Worm (Caenorhabditis elegans) whole organism, early embryonic: ENCODE results near the gene eef-1A.2.

ENCODE experiments used
- B0310.2 ChIP-seq: sonication (generic microtip); optimal IDR thresholded peaks from 2 replicates; lab custom pipeline; 2016; ENCODE audit warnings: mild to moderate bottlenecking, missing genetic modification characterization, missing compliant biosample characterization
- F13C5.2 ChIP-seq: sonication (generic microtip); optimal IDR thresholded peaks from 2 replicates; lab custom pipeline; 2017; ENCODE audit warnings: mild to moderate bottlenecking, missing genetic modification characterization, inconsistent platforms, missing compliant biosample characterization
- aly-1 ChIP-seq: sonication (generic microtip); optimal IDR thresholded peaks from 2 replicates; lab custom pipeline; 2016; ENCODE audit warnings: missing genetic modification characterization, missing compliant biosample characterization
- ama-1 ChIP-seq: fragments of 150-350 bp; optimal IDR thresholded peaks from 2 replicates; lab custom pipeline; 2014
- ceh-13 ChIP-seq: fragments of 200-800 bp; sonication (Bioruptor generic); optimal IDR thresholded peaks from 2 replicates; lab custom pipeline; 2018; ENCODE audit warnings: mild to moderate bottlenecking, missing genetic modification characterization, missing compliant biosample characterization
- ceh-36 ChIP-seq: sonication (generic microtip); optimal IDR thresholded peaks from 2 replicates; lab custom pipeline; 2016; ENCODE audit warnings: missing genetic modification characterization, inconsistent platforms, missing compliant biosample characterization
- ets-7 ChIP-seq: sonication (generic microtip); optimal IDR thresholded peaks from 2 replicates; lab custom pipeline; 2016; ENCODE audit warnings: missing genotype, missing genetic modification characterization, missing compliant biosample characterization
- flt-1 ChIP-seq: fragments of 200-800 bp; sonication (Bioruptor generic); IDR thresholded peaks from 2 replicates; pipeline ENCODE4 v1.3.6; 2022; ENCODE audit warnings: missing genetic modification characterization, missing compliant biosample characterization
- hmbx-1 ChIP-seq: sonication (generic microtip); optimal IDR thresholded peaks from 2 replicates; lab custom pipeline; 2016; ENCODE audit warnings: mild to moderate bottlenecking, missing genetic modification characterization, missing compliant biosample characterization
- hmg-4 ChIP-seq: fragments of 200-800 bp; sonication (Bioruptor generic); optimal IDR thresholded peaks from 2 replicates; lab custom pipeline; 2018; ENCODE audit warnings: mild to moderate bottlenecking, missing genetic modification characterization, missing compliant biosample characterization
- hnd-1 ChIP-seq: sonication (generic microtip); optimal IDR thresholded peaks from 2 replicates; lab custom pipeline; 2016; ENCODE audit warnings: missing genetic modification characterization, missing compliant biosample characterization
- pes-1 ChIP-seq: fragments of 200-800 bp; sonication (Bioruptor generic); IDR thresholded peaks from 2 replicates; pipeline ENCODE4 v1.3.6; 2022; ENCODE audit warnings: missing genetic modification reagents, missing genetic modification characterization, missing compliant biosample characterization
- scrt-1 ChIP-seq: fragments of 200-800 bp; sonication (Bioruptor generic); IDR thresholded peaks from 2 replicates; pipeline ENCODE4 v1.3.6; 2022; ENCODE audit warnings: missing genetic modification characterization, missing compliant biosample characterization
- sea-1 ChIP-seq: fragments of 200-800 bp; sonication (Bioruptor generic); conservative IDR thresholded peaks from 2 replicates; pipeline ENCODE4 v1.3.6; 2022; ENCODE audit warnings: missing genetic modification characterization, missing compliant biosample characterization
- tbx-11 ChIP-seq: fragments of 200-800 bp; sonication (Bioruptor generic); IDR thresholded peaks from 2 replicates; pipeline ENCODE4 v1.3.6; 2022; ENCODE audit warnings: missing genetic modification characterization, missing compliant biosample characterization
- tbx-37 ChIP-seq: fragments of 200-800 bp; sonication (Bioruptor generic); conservative IDR thresholded peaks from 2 replicates; pipeline ENCODE4 v1.3.6; 2022; ENCODE audit warnings: missing genetic modification reagents, missing genetic modification characterization, missing compliant biosample characterization
- tra-4 ChIP-seq: sonication (generic microtip); optimal IDR thresholded peaks from 2 replicates; lab custom pipeline; 2017; ENCODE audit warnings: missing genetic modification characterization, missing compliant biosample characterization

The eef-1A.2 gene

ce11 chrX:7825707-7826106 lies 2.3 kb downstream of the eef-1A.2 start:
- TF ChIP-seq ets-7 = no peak
- TF ChIP-seq hmg-4 (GFP tag; lab: Kevin White, UChicago) = peak; percentile 14
- peak; percentile 60 for TF ChIP-seq ama-1 (lab: Kevin White, UChicago)

- TF ChIP-seq ets-7 (no peak), tbx-37 (no peak), pes-1 (no peak), aly-1 (no peak), ceh-36 (tag; lab: Kevin White, UChicago) (no peak), tra-4 (tag; lab: Kevin White, UChicago) (no peak), tbx-11 (GFP tag; lab: Robert Waterston, UW) (no peak), hnd-1 (tag; lab: Kevin White, UChicago) (no peak), sea-1 (GFP tag; lab: Robert Waterston, UW) (no peak), hmbx-1 (tag; lab: Kevin White, UChicago) (no peak), ceh-13 (GFP tag; lab: Kevin White, UChicago) (no peak), B0310.2 (tag; lab: Kevin White, UChicago) (no peak), F13C5.2 (tag; lab: Kevin White, UChicago) (no peak), flt-1 (no peak)
These were observed 3.3 kb downstream of the eef-1A.2 start for ce11 chrX:7826590-7827260.

- TF ChIP-seq B0310.2 (tag; lab: Kevin White, UChicago) (no peak), ets-7 (no peak), hmg-4 (GFP tag; lab: Kevin White, UChicago) (no peak), hmbx-1 (tag; lab: Kevin White, UChicago) (no peak), F13C5.2 (tag; lab: Kevin White, UChicago) (no peak), pes-1 (no peak), ama-1 (lab: Kevin White, UChicago) (no peak)
These were observed 4.5 kb downstream of the eef-1A.2 start for ce11 chrX:7827989-7828388.

- TF ChIP-seq F13C5.2 (tag; lab: Kevin White, UChicago) (no peak), ceh-13 (GFP tag; lab: Kevin White, UChicago) (no peak)
These were observed 10.7 kb downstream of the eef-1A.2 start, which contains the start of gene sul-3 for ce11 chrX:7834117-7834516. sul-3 (minus strand) TSS chrX:7834217.

ce11 chrX:7838582-7838981 lies 15.1 kb downstream of the eef-1A.2 start, which contains the start of gene nlp-101:
nlp-101 (plus strand) TSS chrX:7838882.
- TF ChIP-seq pes-1 (no peak), ama-1 (lab: Kevin White, UChicago) (no peak), ets-7 (no peak)

ce11 chrX:7839989-7840388 lies 16.5 kb downstream of the eef-1A.2 start:
- no peak for TF ChIP-seq tbx-37
- no peak for TF ChIP-seq sea-1 (GFP tag; lab: Robert Waterston, UW)
- TF ChIP-seq ceh-36 (tag; lab: Kevin White, UChicago) = no peak
- no peak for TF ChIP-seq ets-7
- TF ChIP-seq aly-1 = no peak
- no peak for TF ChIP-seq tra-4 (tag; lab: Kevin White, UChicago)
- TF ChIP-seq ceh-13 (GFP tag; lab: Kevin White, UChicago) = no peak
- no peak for TF ChIP-seq ama-1 (lab: Kevin White, UChicago)
- no peak for TF ChIP-seq scrt-1 (GFP tag; lab: Robert Waterston, UW)
- TF ChIP-seq tbx-11 (GFP tag; lab: Robert Waterston, UW) = no peak
- TF ChIP-seq hmg-4 (GFP tag; lab: Kevin White, UChicago) = no peak
- TF ChIP-seq hmbx-1 (tag; lab: Kevin White, UChicago) = no peak
- no peak for TF ChIP-seq B0310.2 (tag; lab: Kevin White, UChicago)
- no peak for TF ChIP-seq flt-1
- TF ChIP-seq hnd-1 (tag; lab: Kevin White, UChicago) = no peak

ce11 chrX:7842241-7842640 lies 18.8 kb downstream of the eef-1A.2 start, which contains the start of gene idpp-11:
idpp-11 (plus strand) TSS chrX:7842541.
- no peak for TF ChIP-seq F13C5.2 (tag; lab: Kevin White, UChicago)
- no peak for TF ChIP-seq tra-4 (tag; lab: Kevin White, UChicago)
- TF ChIP-seq tbx-37 = no peak
- TF ChIP-seq ama-1 (lab: Kevin White, UChicago) = no peak
- TF ChIP-seq aly-1 = no peak
- TF ChIP-seq hnd-1 (tag; lab: Kevin White, UChicago) = no peak
- TF ChIP-seq ceh-13 (GFP tag; lab: Kevin White, UChicago) = no peak
- no peak for TF ChIP-seq B0310.2 (tag; lab: Kevin White, UChicago)
- TF ChIP-seq sea-1 (GFP tag; lab: Robert Waterston, UW) = no peak
- TF ChIP-seq hmg-4 (GFP tag; lab: Kevin White, UChicago) = no peak
- TF ChIP-seq pes-1 = no peak
- no peak for TF ChIP-seq ceh-36 (tag; lab: Kevin White, UChicago)
- TF ChIP-seq ets-7 = no peak
- no peak for TF ChIP-seq tbx-11 (GFP tag; lab: Robert Waterston, UW)
- no peak for TF ChIP-seq scrt-1 (GFP tag; lab: Robert Waterston, UW)
- no peak for TF ChIP-seq flt-1
- TF ChIP-seq hmbx-1 (tag; lab: Kevin White, UChicago) = no peak

- no peak for TF ChIP-seq tbx-11 (GFP tag; lab: Robert Waterston, UW)
- no peak for TF ChIP-seq pes-1
- TF ChIP-seq F13C5.2 (tag; lab: Kevin White, UChicago) = no peak
- no peak for TF ChIP-seq ama-1 (lab: Kevin White, UChicago)
- TF ChIP-seq ets-7 = no peak
- TF ChIP-seq sea-1 (GFP tag; lab: Robert Waterston, UW) = no peak
- TF ChIP-seq ceh-36 (tag; lab: Kevin White, UChicago) = no peak
- no peak for TF ChIP-seq tbx-37
- no peak for TF ChIP-seq hnd-1 (tag; lab: Kevin White, UChicago)
- TF ChIP-seq scrt-1 (GFP tag; lab: Robert Waterston, UW) = no peak
- no peak for TF ChIP-seq B0310.2 (tag; lab: Kevin White, UChicago)
These were observed 24.0 kb downstream of the eef-1A.2 start, which contains the start of gene C54D2.6 for ce11 chrX:7847413-7847812. C54D2.6 (minus strand) TSS chrX:7847513.
